Worm (Caenorhabditis elegans): ENCODE results near the gene F28D1.6.

F28D1.6 gene

ce11 chrIV:12391003-12391637 is 6.2 kb upstream of the F28D1.6 start, which contains the start of the genes rps-23 and dpm-3 (continued):
- peak; percentile 49 for TF ChIP-seq pqm-1 (tag; optimal IDR thresholded peaks at IDR 0.05)
- TF ChIP-seq nhr-232 (tag; optimal IDR thresholded peaks at IDR 0.05): no peak
- peak; percentile 65 for TF ChIP-seq pha-2 (tag; optimal IDR thresholded peaks at IDR 0.05)
- TF ChIP-seq sox-2 (GFP tag; IDR thresholded peaks at IDR 0.05): no peak
- TF ChIP-seq ceh-48 (tag; optimal IDR thresholded peaks at IDR 0.05): no peak
- no peak for TF ChIP-seq lin-11 (tag; optimal IDR thresholded peaks at IDR 0.05)
- no peak for TF ChIP-seq ahr-1 (tag; optimal IDR thresholded peaks at IDR 0.05)
- TF ChIP-seq ets-4 (tag; optimal IDR thresholded peaks at IDR 0.05): peak; percentile 93
- TF ChIP-seq eyg-1 (tag; optimal IDR thresholded peaks at IDR 0.05): peak; percentile 19
- TF ChIP-seq ceh-19 (GFP tag; optimal IDR thresholded peaks at IDR 0.05): no peak
- TF ChIP-seq Y22D7AL.16 (tag; optimal IDR thresholded peaks at IDR 0.05): peak; percentile 58
- TF ChIP-seq ceh-18 (tag; optimal IDR thresholded peaks at IDR 0.05): peak; percentile 64
- peak; percentile 37 for TF ChIP-seq F13H6.1 (tag; optimal IDR thresholded peaks at IDR 0.05)
- no peak for TF ChIP-seq ceh-24 (tag; optimal IDR thresholded peaks at IDR 0.05)
- TF ChIP-seq K02D7.2 (tag; optimal IDR thresholded peaks at IDR 0.05): no peak
- TF ChIP-seq nfya-1 (tag; optimal IDR thresholded peaks at IDR 0.05): peak; percentile 90
- TF ChIP-seq fkh-6 (tag; optimal IDR thresholded peaks at IDR 0.05): peak; percentile 76
- no peak for TF ChIP-seq elt-4 (tag; optimal IDR thresholded peaks at IDR 0.05)
- TF ChIP-seq ttx-3 (tag; optimal IDR thresholded peaks at IDR 0.05): peak; percentile 36
- peak; percentile 72 for TF ChIP-seq madf-2 (tag; optimal IDR thresholded peaks at IDR 0.05)
- TF ChIP-seq npax-4 (tag; optimal IDR thresholded peaks at IDR 0.05): no peak
- TF ChIP-seq gmeb-2 (tag; optimal IDR thresholded peaks at IDR 0.05): no peak
- no peak for TF ChIP-seq hlh-15 (tag; optimal IDR thresholded peaks at IDR 0.05)
- TF ChIP-seq sox-4 (tag; optimal IDR thresholded peaks at IDR 0.05): no peak
- TF ChIP-seq fkh-10 (GFP tag; optimal IDR thresholded peaks at IDR 0.05): no peak
- TF ChIP-seq lim-6 (tag; optimal IDR thresholded peaks at IDR 0.05): peak; percentile 84
- TF ChIP-seq C08G9.2 (tag; optimal IDR thresholded peaks at IDR 0.05): peak; percentile 92
- peak; percentile 20 for TF ChIP-seq hlh-6 (tag; optimal IDR thresholded peaks at IDR 0.05)
- TF ChIP-seq pha-4 (tag; optimal IDR thresholded peaks at IDR 0.05): no peak
- peak; percentile 13 for TF ChIP-seq ceh-30 (tag; optimal IDR thresholded peaks at IDR 0.05)
- TF ChIP-seq ceh-9 (tag; optimal IDR thresholded peaks at IDR 0.05): no peak
- TF ChIP-seq K09A11.1 (tag; optimal IDR thresholded peaks at IDR 0.05; ENCODE audit: insufficient read depth): no peak
- TF ChIP-seq pag-3 (tag; optimal IDR thresholded peaks at IDR 0.05; ENCODE audit: borderline replicate concordance): no peak
- no peak for TF ChIP-seq ceh-45 (GFP tag; IDR thresholded peaks at IDR 0.05)
- peak; percentile 6 for TF ChIP-seq sdc-2 (tag; optimal IDR thresholded peaks at IDR 0.05)
- peak; percentile 57 for TF ChIP-seq hlh-13 (GFP tag; optimal IDR thresholded peaks at IDR 0.05)
- peak; percentile 69 for TF ChIP-seq unc-42 (tag; optimal IDR thresholded peaks at IDR 0.05)
- peak; percentile 62 for TF ChIP-seq dve-1 (tag; optimal IDR thresholded peaks at IDR 0.05)
- peak; percentile 76 for TF ChIP-seq fax-1 (tag; optimal IDR thresholded peaks at IDR 0.05)
- no peak for TF ChIP-seq ceh-6 (GFP tag; optimal IDR thresholded peaks at IDR 0.05)
- no peak for TF ChIP-seq pros-1 (tag; optimal IDR thresholded peaks at IDR 0.05)
- peak; percentile 69 for TF ChIP-seq hlh-30 (tag; optimal IDR thresholded peaks at IDR 0.05; ENCODE audit: insufficient read depth)
- TF ChIP-seq syd-9 (tag; optimal IDR thresholded peaks at IDR 0.05): no peak
- no peak for TF ChIP-seq pat-9 (tag; optimal IDR thresholded peaks at IDR 0.05)
- TF ChIP-seq zip-5 (tag; optimal IDR thresholded peaks at IDR 0.05): peak; percentile 94
- no peak for TF ChIP-seq ama-1 (optimal IDR thresholded peaks at IDR 0.05)
- TF ChIP-seq tbx-7 (tag; optimal IDR thresholded peaks at IDR 0.05): peak; percentile 64
